Worm (Caenorhabditis elegans): ENCODE measurements around the gene H17B01.5.
"Not testable (repeated sequence)": the region's sequence is repeated elsewhere in the genome, so short reads cannot be mapped to it uniquely, and the experiment has no call there.

ce11 chrII:1446696-1447293 lies 26.6 kb downstream of the H17B01.5 start, which contains the start of gene Y51H7C.12:
- TF ChIP-seq him-1, W03F9.2, dao-5 (tag; optimal IDR thresholded peaks at IDR 0.05): not testable (repeated sequence)
